Worm (Caenorhabditis elegans): ENCODE results near the gene nhr-124.

DNA sequence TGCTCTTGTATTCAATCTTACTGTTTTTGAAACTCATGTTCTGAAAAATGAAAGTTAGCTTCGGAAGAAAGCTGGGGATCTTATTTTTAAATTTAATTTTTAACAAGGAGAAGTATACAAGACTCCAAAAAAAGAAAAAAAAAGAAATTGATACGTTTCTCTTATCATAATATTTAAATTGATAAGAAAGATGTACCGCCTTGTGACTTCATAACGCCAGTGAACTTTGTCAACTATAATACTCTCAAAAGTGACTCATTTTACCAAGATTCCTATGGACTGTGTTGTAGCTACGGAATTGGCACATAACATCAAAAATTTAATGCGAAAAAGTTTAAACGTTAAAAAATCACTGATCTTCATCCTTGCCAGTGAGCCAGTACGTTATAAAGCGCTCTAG is 34.2 kb downstream of the nhr-124 start:
- no peak for TF ChIP-seq pha-4 (tag; optimal IDR thresholded peaks at IDR 0.05)
- TF ChIP-seq ama-1 (optimal IDR thresholded peaks at IDR 0.05): no peak
- TF ChIP-seq npax-4 (tag; optimal IDR thresholded peaks at IDR 0.05): no peak
- no peak for TF ChIP-seq ets-4 (tag; optimal IDR thresholded peaks at IDR 0.05)
- no peak for TF ChIP-seq lim-6 (tag; optimal IDR thresholded peaks at IDR 0.05)
- TF ChIP-seq nhr-11 (tag; optimal IDR thresholded peaks at IDR 0.05): no peak
- TF ChIP-seq fax-1 (tag; optimal IDR thresholded peaks at IDR 0.05): no peak
- TF ChIP-seq ceh-24 (tag; optimal IDR thresholded peaks at IDR 0.05): no peak
- TF ChIP-seq nfya-1 (tag; optimal IDR thresholded peaks at IDR 0.05): no peak
- no peak for TF ChIP-seq pag-3 (tag; optimal IDR thresholded peaks at IDR 0.05; ENCODE audit: borderline replicate concordance)
- no peak for TF ChIP-seq K09A11.1 (tag; optimal IDR thresholded peaks at IDR 0.05; ENCODE audit: insufficient read depth)
- no peak for TF ChIP-seq sox-4 (tag; optimal IDR thresholded peaks at IDR 0.05)
- no peak for TF ChIP-seq pqm-1 (tag; optimal IDR thresholded peaks at IDR 0.05)
